Fruit fly (Drosophila melanogaster) whole organism, pupa: ENCODE data around the gene CG4213.

ENCODE experiments used
- CG12605 ChIP-seq: fragments of 200-800 bp; sonication (Bioruptor generic); IDR thresholded peaks from 2 replicates; pipeline ENCODE4 v1.3.6; 2022; ENCODE audit warnings: missing biosample characterization, missing genetic modification characterization
- CG13204 ChIP-seq: fragments of 200-800 bp; sonication (Bioruptor generic); optimal IDR thresholded peaks from 2 replicates; lab custom pipeline; 2018; ENCODE audit warnings: missing biosample characterization, mild to moderate bottlenecking, missing genetic modification characterization, moderate library complexity
- CG34367 ChIP-seq: fragments of 200-800 bp; sonication (Bioruptor generic); optimal IDR thresholded peaks from 2 replicates; lab custom pipeline; 2018; ENCODE audit warnings: missing biosample characterization, mild to moderate bottlenecking, missing genetic modification characterization

DNA sequence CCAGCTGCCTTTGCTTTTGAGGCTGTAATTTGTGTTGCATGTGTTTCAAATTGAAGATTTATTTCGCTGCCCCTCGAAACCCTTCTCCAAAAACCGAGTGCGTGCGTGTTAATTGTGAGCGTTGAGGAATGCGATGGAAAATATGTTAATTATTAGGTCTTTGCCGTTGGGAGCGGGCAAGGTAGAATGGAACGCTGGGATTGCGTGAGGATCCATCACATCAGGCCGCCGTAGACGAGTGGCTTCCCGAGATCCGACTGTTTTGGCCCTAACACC lies 39.4 kb upstream of the CG4213 start:
- TF ChIP-seq CG12605 (GFP tag; lab: Robert Waterston, UW): no peak
- no peak for TF ChIP-seq CG13204
- no peak for TF ChIP-seq CG34367 (tag; lab: Kevin White, UChicago)
